Fruit fly (Drosophila melanogaster): ENCODE data around the gene CG32633.

Gene CG32633

dm6 chrX:13563483-13564443, 2.3 kb downstream of the CG32633 start, which contains the start of the genes CG46311 and Tpst:
CG46311 (plus strand) TSS chrX:13563823.
Tpst (plus strand) TSS chrX:13563823.
- TF ChIP-seq CrebA (GFP tag; optimal IDR thresholded peaks at IDR 0.05; ENCODE audit: borderline replicate concordance) (no peak), CG9705 (GFP tag; optimal IDR thresholded peaks at IDR 0.05) (peak; percentile 22), Myc (optimal IDR thresholded peaks at IDR 0.05) (peak; percentile 71), h (GFP tag; optimal IDR thresholded peaks at IDR 0.05) (peak; percentile 54), fru (GFP tag; optimal IDR thresholded peaks at IDR 0.05) (peak; percentile 40), jim (GFP tag; optimal IDR thresholded peaks at IDR 0.05) (no peak), Vsx2 (GFP tag; optimal IDR thresholded peaks at IDR 0.05; ENCODE audit: partially characterized antibody) (no peak), lola (GFP tag; optimal IDR thresholded peaks at IDR 0.05) (no peak), GATAd (GFP tag; optimal IDR thresholded peaks at IDR 0.05) (no peak), woc (GFP tag; optimal IDR thresholded peaks at IDR 0.05) (no peak), dmrt93B (GFP tag; optimal IDR thresholded peaks at IDR 0.05) (no peak), Dif (GFP tag; optimal IDR thresholded peaks at IDR 0.05; ENCODE audit: partially characterized antibody) (peak; percentile 44), foxo (GFP tag; optimal IDR thresholded peaks at IDR 0.05) (peak in 1 of 2 experiments; percentile 71), HLH106 (tag; optimal IDR thresholded peaks at IDR 0.05) (peak; percentile 43), Dfd (GFP tag; optimal IDR thresholded peaks at IDR 0.05) (no peak), sage (GFP tag; optimal IDR thresholded peaks at IDR 0.05) (no peak), dl (GFP tag; optimal IDR thresholded peaks at IDR 0.05; ENCODE audit: insufficient read depth in 1 of 2, partially characterized antibody in 2 of 2) (no peak), psq (GFP tag; optimal IDR thresholded peaks at IDR 0.05) (peak; percentile 41), Sp1 (GFP tag; optimal IDR thresholded peaks at IDR 0.05) (peak; percentile 49), Hnf4 (GFP tag; optimal IDR thresholded peaks at IDR 0.05) (peak; percentile 48), pan (optimal IDR thresholded peaks at IDR 0.05) (no peak), br (GFP tag; optimal IDR thresholded peaks at IDR 0.05) (peak; percentile 35), ey (GFP tag; optimal IDR thresholded peaks at IDR 0.05) (peak; percentile 28), tai (GFP tag; optimal IDR thresholded peaks at IDR 0.05) (peak; percentile 47), dsf (GFP tag; optimal IDR thresholded peaks at IDR 0.05; ENCODE audit: borderline replicate concordance) (no peak), brk (GFP tag; optimal IDR thresholded peaks at IDR 0.05) (no peak), rgr (GFP tag; optimal IDR thresholded peaks at IDR 0.05) (peak; percentile 46), OdsH (GFP tag; optimal IDR thresholded peaks at IDR 0.05) (peak; percentile 53), Hr83 (GFP tag; optimal IDR thresholded peaks at IDR 0.05; ENCODE audit: poor library complexity, severe bottlenecking) (peak; percentile 9), Hr78 (GFP tag; optimal IDR thresholded peaks at IDR 0.05) (no peak), sv (GFP tag; optimal IDR thresholded peaks at IDR 0.05) (peak; percentile 24), Abd-B (GFP tag; optimal IDR thresholded peaks at IDR 0.05) (no peak), usp (GFP tag; optimal IDR thresholded peaks at IDR 0.05) (no peak), Mio (GFP tag; optimal IDR thresholded peaks at IDR 0.05) (no peak), CG32264 (GFP tag; optimal IDR thresholded peaks at IDR 0.05) (no peak), Jra (GFP tag; optimal IDR thresholded peaks at IDR 0.05) (peak; percentile 1), Rel (GFP tag; optimal IDR thresholded peaks at IDR 0.05) (no peak), Rel (tag; optimal IDR thresholded peaks at IDR 0.05) (peak; percentile 50), N (GFP tag; optimal IDR thresholded peaks at IDR 0.05) (no peak)

dm6 chrX:13565490-13566156, 4.2 kb downstream of the CG32633 start:
- TF ChIP-seq CG9705 (GFP tag; optimal IDR thresholded peaks at IDR 0.05) (no peak), Mio (GFP tag; optimal IDR thresholded peaks at IDR 0.05) (no peak), GATAd (GFP tag; optimal IDR thresholded peaks at IDR 0.05) (no peak), pan (optimal IDR thresholded peaks at IDR 0.05) (no peak), Sp1 (GFP tag; optimal IDR thresholded peaks at IDR 0.05) (no peak), lola (GFP tag; optimal IDR thresholded peaks at IDR 0.05) (no peak), dsf (GFP tag; optimal IDR thresholded peaks at IDR 0.05; ENCODE audit: borderline replicate concordance) (no peak), HLH106 (tag; optimal IDR thresholded peaks at IDR 0.05) (no peak), Hr78 (GFP tag; optimal IDR thresholded peaks at IDR 0.05) (no peak), Rel (GFP tag; optimal IDR thresholded peaks at IDR 0.05) (no peak), Rel (tag; optimal IDR thresholded peaks at IDR 0.05) (no peak), tai (GFP tag; optimal IDR thresholded peaks at IDR 0.05) (no peak), Dfd (GFP tag; optimal IDR thresholded peaks at IDR 0.05) (no peak), Hr83 (GFP tag; optimal IDR thresholded peaks at IDR 0.05; ENCODE audit: poor library complexity, severe bottlenecking) (no peak), rgr (GFP tag; optimal IDR thresholded peaks at IDR 0.05) (no peak), Jra (GFP tag; optimal IDR thresholded peaks at IDR 0.05) (no peak), h (GFP tag; optimal IDR thresholded peaks at IDR 0.05) (no peak), CrebA (GFP tag; optimal IDR thresholded peaks at IDR 0.05; ENCODE audit: borderline replicate concordance) (no peak), fru (GFP tag; optimal IDR thresholded peaks at IDR 0.05) (no peak), Dif (GFP tag; optimal IDR thresholded peaks at IDR 0.05; ENCODE audit: partially characterized antibody) (no peak)

Measured in whole organism, wandering third instar larva.